Fruit fly (Drosophila melanogaster): ENCODE measurements around the gene sds22.

The sds22 gene

dm6 chr3R:17377503-17377902 is 13.9 kb upstream of the sds22 start (continued):
- TF ChIP-seq HLH54F (GFP tag; optimal IDR thresholded peaks at IDR 0.05) (no peak), vfl (GFP tag; optimal IDR thresholded peaks at IDR 0.05) (no peak), CG1529 (GFP tag; optimal IDR thresholded peaks at IDR 0.05) (no peak), CG4617 (GFP tag; optimal IDR thresholded peaks at IDR 0.05; ENCODE audit: borderline replicate concordance) (no peak), Trl (optimal IDR thresholded peaks at IDR 0.05) (peak; percentile 64 to 75), Trl (GFP tag; optimal IDR thresholded peaks at IDR 0.05) (no peak), zen (tag; optimal IDR thresholded peaks at IDR 0.05) (no peak), CG9876 (GFP tag; optimal IDR thresholded peaks at IDR 0.05) (no peak), ftz-f1 (GFP tag; optimal IDR thresholded peaks at IDR 0.05) (peak; percentile 67), al (GFP tag; IDR thresholded peaks at IDR 0.05) (no peak), nerfin-1 (tag; optimal IDR thresholded peaks at IDR 0.05) (no peak), CG16779 (GFP tag; IDR thresholded peaks at IDR 0.05) (no peak), Blimp-1 (GFP tag; optimal IDR thresholded peaks at IDR 0.05) (peak; percentile 97), Nf-YC (tag; optimal IDR thresholded peaks at IDR 0.05) (peak; percentile 37), CG13624 (GFP tag; optimal IDR thresholded peaks at IDR 0.05) (no peak)

- TF ChIP-seq mirr (GFP tag; optimal IDR thresholded peaks at IDR 0.05), result no peak
- TF ChIP-seq CG11456 (GFP tag; IDR thresholded peaks at IDR 0.05), result no peak
- TF ChIP-seq emc (GFP tag; optimal IDR thresholded peaks at IDR 0.05), result no peak
- TF ChIP-seq sob (GFP tag; IDR thresholded peaks at IDR 0.05), result no peak
- no peak for TF ChIP-seq dpn (GFP tag; optimal IDR thresholded peaks at IDR 0.05)
- TF ChIP-seq Dfd (GFP tag; optimal IDR thresholded peaks at IDR 0.05), result no peak
- TF ChIP-seq trh (GFP tag; optimal IDR thresholded peaks at IDR 0.05), result no peak
- TF ChIP-seq stwl (tag; optimal IDR thresholded peaks at IDR 0.05), result no peak
- TF ChIP-seq CG15011 (GFP tag; optimal IDR thresholded peaks at IDR 0.05), result no peak
- TF ChIP-seq prd (optimal IDR thresholded peaks at IDR 0.05), result no peak
- TF ChIP-seq prd (GFP tag; IDR thresholded peaks at IDR 0.05), result no peak; the same call in 2 of the 3 replicates
- no peak for TF ChIP-seq dimm (GFP tag; IDR thresholded peaks at IDR 0.05)
- 0 out of 2 replicates have a peak, but pooled peaks have one; percentile 5 for TF ChIP-seq sisA (GFP tag; IDR thresholded peaks at IDR 0.05)
- TF ChIP-seq BEAF-32 (GFP tag; optimal IDR thresholded peaks at IDR 0.05), result no peak
- TF ChIP-seq HmgZ (tag; optimal IDR thresholded peaks at IDR 0.05), result no peak
- 0 out of 2 replicates have a peak, but pooled peaks have one; percentile 31 for TF ChIP-seq Ptx1 (GFP tag; IDR thresholded peaks at IDR 0.05)
- TF ChIP-seq Doc2 (GFP tag; IDR thresholded peaks at IDR 0.05), result no peak
- TF ChIP-seq CG3065 (GFP tag; optimal IDR thresholded peaks at IDR 0.05), result no peak
- no peak for TF ChIP-seq CG10979 (tag; optimal IDR thresholded peaks at IDR 0.05)
- TF ChIP-seq Hr39 (optimal IDR thresholded peaks at IDR 0.05), result no peak
- peak; percentile 46; the same call in 2 of the 3 replicates for TF ChIP-seq dysf (GFP tag; IDR thresholded peaks at IDR 0.05)
- no peak for TF ChIP-seq nau (GFP tag; optimal IDR thresholded peaks at IDR 0.05)
- TF ChIP-seq CkIIα-i1 (GFP tag; IDR thresholded peaks at IDR 0.05), result no peak
- TF ChIP-seq CG12236 (GFP tag; optimal IDR thresholded peaks at IDR 0.05), result no peak
- no peak for TF ChIP-seq CG43689 (GFP tag; IDR thresholded peaks at IDR 0.05)
- TF ChIP-seq CG1603 (tag; optimal IDR thresholded peaks at IDR 0.05), result no peak
- peak; percentile 35 for TF ChIP-seq CG7839 (tag; optimal IDR thresholded peaks at IDR 0.05)
- TF ChIP-seq E2f2 (GFP tag; IDR thresholded peaks at IDR 0.05), result no peak
- no peak for TF ChIP-seq CG1647 (GFP tag; optimal IDR thresholded peaks at IDR 0.05)
- no peak for TF ChIP-seq CG7786 (GFP tag; optimal IDR thresholded peaks at IDR 0.05)
- TF ChIP-seq crc (GFP tag; optimal IDR thresholded peaks at IDR 0.05), result no peak
- TF ChIP-seq Med (GFP tag), result no peak
- TF ChIP-seq CG15696 (tag; optimal IDR thresholded peaks at IDR 0.05), result no peak
- no peak for TF ChIP-seq CG15269 (tag; optimal IDR thresholded peaks at IDR 0.05)
- no peak for TF ChIP-seq sens-2 (GFP tag; IDR thresholded peaks at IDR 0.05)
- no peak for TF ChIP-seq gt (GFP tag; IDR thresholded peaks at IDR 0.05)
- no peak for TF ChIP-seq jumu (GFP tag; optimal IDR thresholded peaks at IDR 0.05)
- TF ChIP-seq jing (GFP tag; optimal IDR thresholded peaks at IDR 0.05), result no peak
- TF ChIP-seq mam (GFP tag; optimal IDR thresholded peaks at IDR 0.05), result no peak
These were observed 12.3 kb upstream of the sds22 start for dm6 chr3R:17379051-17379450.

Data from whole organism, embryonic.